Fruit fly (Drosophila melanogaster) whole organism, adult: ENCODE results near the gene Chd64.

Experiments
- CG11617 ChIP-seq: fragments of 200-800 bp; sonication (Bioruptor generic); optimal IDR thresholded peaks from 2 replicates; lab custom pipeline; 2017; ENCODE audit warnings: mild to moderate bottlenecking, missing biosample characterization, missing genetic modification reagents, missing genetic modification characterization
- CG12768 ChIP-seq: fragments of 200-800 bp; sonication (Bioruptor generic); optimal IDR thresholded peaks from 2 replicates; lab custom pipeline; 2017; ENCODE audit warnings: missing biosample characterization, missing genetic modification characterization, mild to moderate bottlenecking, moderate library complexity, missing genetic modification reagents
- CG14711 ChIP-seq: fragments of 200-800 bp; sonication (Bioruptor generic); optimal IDR thresholded peaks from 2 replicates; lab custom pipeline; 2018; ENCODE audit warnings: missing biosample characterization, mild to moderate bottlenecking, missing genetic modification characterization, moderate library complexity
- CG1620 ChIP-seq: fragments of 200-800 bp; sonication (Bioruptor generic); optimal IDR thresholded peaks from 2 replicates; lab custom pipeline; 2016; ENCODE audit warnings: missing biosample characterization, missing genetic modification characterization
- CG33017 ChIP-seq: fragments of 200-800 bp; sonication (Bioruptor generic); optimal IDR thresholded peaks from 2 replicates; lab custom pipeline; 2018; ENCODE audit warnings: missing biosample characterization, mild to moderate bottlenecking, missing genetic modification characterization, moderate library complexity
- CG5204 ChIP-seq: fragments of 200-800 bp; sonication (Bioruptor generic); optimal IDR thresholded peaks from 2 replicates; lab custom pipeline; 2016; ENCODE audit warnings: missing biosample characterization, missing genetic modification characterization
- CG7045 ChIP-seq: fragments of 200-800 bp; sonication (Bioruptor generic); optimal IDR thresholded peaks from 2 replicates; lab custom pipeline; 2017; ENCODE audit warnings: missing biosample characterization, mild to moderate bottlenecking, missing genetic modification characterization
- CG7101 ChIP-seq: fragments of 200-800 bp; sonication (Bioruptor generic); optimal IDR thresholded peaks from 2 replicates; lab custom pipeline; 2018; ENCODE audit warnings: missing biosample characterization, mild to moderate bottlenecking, missing genetic modification characterization, moderate library complexity
- Clk ChIP-seq: fragments of 200-800 bp; sonication (Bioruptor generic); optimal IDR thresholded peaks from 2 replicates; lab custom pipeline; 2017; ENCODE audit warnings: missing biosample characterization, missing genetic modification characterization
- Crg-1 ChIP-seq: fragments of 200-800 bp; sonication (Bioruptor generic); optimal IDR thresholded peaks from 2 replicates; lab custom pipeline; 2016; ENCODE audit warnings: missing biosample characterization, missing genetic modification characterization
- Hr96 ChIP-seq: fragments of 200-800 bp; sonication (Bioruptor generic); optimal IDR thresholded peaks from 2 replicates; lab custom pipeline; 2016; ENCODE audit warnings: missing biosample characterization, missing genetic modification characterization
- Mnt ChIP-seq: fragments of 200-800 bp; sonication (Bioruptor generic); optimal IDR thresholded peaks from 2 replicates; lab custom pipeline; 2016; ENCODE audit warnings: missing biosample characterization, mild to moderate bottlenecking, missing genetic modification characterization
- bab1 ChIP-seq: fragments of 200-800 bp; sonication (Bioruptor generic); optimal IDR thresholded peaks from 3 replicates; lab custom pipeline; 2019; ENCODE audit warnings: missing biosample characterization, mild to moderate bottlenecking, missing genetic modification characterization, moderate library complexity
- cic ChIP-seq: fragments of 200-800 bp; sonication (Bioruptor generic); optimal IDR thresholded peaks from 2 replicates; lab custom pipeline; 2017; ENCODE audit warnings: missing biosample characterization, mild to moderate bottlenecking, missing genetic modification characterization, moderate library complexity
- cnc ChIP-seq, 2 experiments: fragments of >200 bp; optimal IDR thresholded peaks; 2 replicates each; lab custom pipeline; 2017
- kay ChIP-seq: fragments of 200-800 bp; sonication (Bioruptor generic); peaks from one replicate; lab custom pipeline; 2016; ENCODE audit warnings: missing biosample characterization, missing genetic modification characterization, borderline replicate concordance
- ovo ChIP-seq: fragments of 200-800 bp; sonication (Bioruptor generic); optimal IDR thresholded peaks from 2 replicates; lab custom pipeline; 2016; ENCODE audit warnings: missing biosample characterization, missing genetic modification characterization
- pad ChIP-seq: fragments of 200-800 bp; sonication (Bioruptor generic); optimal IDR thresholded peaks from 3 replicates; lab custom pipeline; 2017; ENCODE audit warnings: missing biosample characterization, missing genetic modification characterization, mild to moderate bottlenecking, moderate library complexity, missing genetic modification reagents
- tj ChIP-seq: fragments of 200-800 bp; sonication (Bioruptor generic); optimal IDR thresholded peaks from 3 replicates; lab custom pipeline; 2017; ENCODE audit warnings: missing biosample characterization, mild to moderate bottlenecking, missing genetic modification characterization, moderate library complexity
- toe ChIP-seq: fragments of 200-800 bp; sonication (Bioruptor generic); optimal IDR thresholded peaks from 2 replicates; lab custom pipeline; 2016; ENCODE audit warnings: missing biosample characterization, missing genetic modification characterization

Gene Chd64

dm6 chr3L:4138804-4139521 is 16.8 kb upstream of the Chd64 start, which contains the start of the genes Rop and Ras64B:
Gene Rop (minus strand): TSS chr3L:4138996.
Gene Ras64B (plus strand): TSS chr3L:4139076.
- TF ChIP-seq CG1620, result peak; percentile 54
- TF ChIP-seq CG14711 (tag; lab: Kevin White, UChicago), result peak; percentile 12
- peak; percentile 75 for TF ChIP-seq bab1 (GFP tag; lab: Kevin White, UChicago)
- peak; percentile 36 for TF ChIP-seq Mnt (GFP tag; lab: Kevin White, UChicago)
- TF ChIP-seq CG11617 (GFP tag; lab: Kevin White, UChicago), result peak; percentile 35
- no peak for TF ChIP-seq cnc (optimal IDR thresholded peaks at IDR 0.05; lab: Kevin White, UChicago)
- TF ChIP-seq CG33017 (tag; lab: Kevin White, UChicago), result peak; percentile 24
- no peak for TF ChIP-seq tj (GFP tag; lab: Kevin White, UChicago)
- TF ChIP-seq Hr96 (GFP tag; lab: Kevin White, UChicago), result no peak
- TF ChIP-seq Crg-1, result no peak
- peak; percentile 21 for TF ChIP-seq CG7101 (tag; lab: Kevin White, UChicago)

DNA sequence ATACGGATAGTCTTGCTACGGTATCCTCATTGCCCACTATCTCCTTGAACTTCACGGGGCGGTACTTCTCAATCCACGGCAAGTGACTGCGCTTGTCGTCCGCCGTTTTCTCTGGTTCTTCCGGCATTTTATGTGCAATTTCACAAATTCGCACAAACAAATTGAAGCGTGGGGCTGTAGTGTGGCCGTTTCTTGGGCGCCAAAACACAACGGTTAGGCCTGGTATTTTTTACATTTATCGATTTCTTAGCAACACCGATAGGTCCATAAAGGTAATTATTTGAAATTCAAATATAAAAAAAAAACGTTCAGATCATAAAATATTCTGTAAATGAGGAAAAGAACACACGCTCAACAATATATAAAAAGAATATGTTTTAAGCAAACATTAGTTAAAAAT is 13.7 kb upstream of the Chd64 start, which contains the start of gene RfC4:
Gene RfC4 (minus strand): TSS at position 182 of the 400 bp plus-strand sequence.
- TF ChIP-seq cic (GFP tag; lab: Kevin White, UChicago), result no peak
- TF ChIP-seq Mnt (GFP tag; lab: Kevin White, UChicago), result no peak
- TF ChIP-seq CG1620, result no peak
- TF ChIP-seq Clk, result no peak

DNA sequence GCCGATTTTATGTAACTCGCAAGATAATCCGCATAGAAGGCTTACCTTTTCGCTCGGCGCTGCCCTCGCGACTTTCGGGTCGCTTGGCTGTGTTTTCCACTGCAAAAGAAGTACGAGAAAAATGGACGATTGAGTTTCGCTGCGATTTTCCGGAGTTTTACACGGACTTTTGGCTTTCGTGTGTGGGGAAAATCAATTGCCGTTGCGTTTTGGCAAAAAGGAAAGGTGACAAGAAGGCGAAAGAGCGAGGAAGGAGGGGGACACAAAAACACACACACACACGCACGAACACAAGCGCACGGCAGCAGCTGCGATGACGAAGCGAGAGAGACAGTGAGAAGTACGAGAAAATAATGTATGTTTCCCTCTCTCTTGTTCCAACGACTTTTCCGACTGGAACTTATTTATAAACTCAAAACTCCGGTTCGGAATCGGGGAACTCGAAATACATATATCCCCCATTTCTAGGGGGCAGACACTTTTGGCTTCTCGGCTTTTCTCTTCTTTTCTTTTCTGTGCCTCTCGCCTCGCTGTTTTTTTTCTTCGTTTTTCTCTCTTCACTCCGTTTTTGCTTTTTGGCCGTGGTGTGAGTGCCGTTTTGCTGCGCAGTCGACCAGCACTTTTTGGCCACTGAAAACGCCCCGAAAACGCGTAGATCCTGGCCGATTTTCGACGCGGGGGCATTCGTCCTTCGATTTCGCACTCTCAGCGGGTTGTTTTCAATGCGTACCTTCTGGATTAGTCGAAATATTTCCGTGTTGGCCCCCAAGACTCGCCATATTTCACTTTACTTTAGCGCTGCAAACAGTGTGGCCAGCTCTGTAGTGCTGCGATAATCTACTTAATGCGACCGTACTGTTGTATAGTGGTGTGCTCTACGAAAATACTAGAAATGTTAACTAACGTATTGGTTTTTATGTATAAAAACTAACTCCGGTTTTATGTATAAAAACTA is 11.8 kb upstream of the Chd64 start, which contains the start of gene ens:
Gene ens (minus strand): TSS at position 827 of the 955 bp plus-strand sequence.
- TF ChIP-seq pad (GFP tag; lab: Kevin White, UChicago) (peak; percentile 68), Clk (no peak), kay (GFP tag; lab: Kevin White, UChicago) (no peak), bab1 (GFP tag; lab: Kevin White, UChicago) (peak; percentile 61), CG7101 (tag; lab: Kevin White, UChicago) (peak; percentile 17), tj (GFP tag; lab: Kevin White, UChicago) (peak; percentile 15), cic (GFP tag; lab: Kevin White, UChicago) (peak; percentile 18)

- TF ChIP-seq CG12768 (peak; percentile 22), CG1620 (no peak)
Observed at dm6 chr3L:4132585-4132984, 10.4 kb upstream of the Chd64 start.

DNA sequence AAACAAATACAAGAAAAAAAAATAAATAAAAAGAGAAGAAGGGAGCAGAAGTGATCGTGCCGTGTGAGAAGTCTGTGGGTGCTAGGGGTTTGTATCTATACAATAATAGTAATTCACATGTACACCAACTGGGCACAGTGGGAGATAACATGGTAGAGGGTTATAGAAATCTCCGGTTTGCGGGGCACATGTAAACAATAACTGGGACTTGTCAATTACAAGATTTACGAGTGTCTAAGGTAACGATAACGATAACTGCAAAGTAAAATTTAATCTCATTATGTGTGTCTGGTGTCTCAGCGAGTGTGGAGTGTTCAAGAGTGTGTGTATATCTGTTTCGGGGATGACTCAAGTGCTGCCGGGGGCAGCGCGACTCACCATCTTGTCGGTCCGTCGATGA is 8.6 kb upstream of the Chd64 start:
- TF ChIP-seq Mnt (GFP tag; lab: Kevin White, UChicago), result peak; percentile 54
- TF ChIP-seq cic (GFP tag; lab: Kevin White, UChicago), result peak; percentile 88
- TF ChIP-seq ovo (GFP tag; lab: Kevin White, UChicago), result no peak

DNA sequence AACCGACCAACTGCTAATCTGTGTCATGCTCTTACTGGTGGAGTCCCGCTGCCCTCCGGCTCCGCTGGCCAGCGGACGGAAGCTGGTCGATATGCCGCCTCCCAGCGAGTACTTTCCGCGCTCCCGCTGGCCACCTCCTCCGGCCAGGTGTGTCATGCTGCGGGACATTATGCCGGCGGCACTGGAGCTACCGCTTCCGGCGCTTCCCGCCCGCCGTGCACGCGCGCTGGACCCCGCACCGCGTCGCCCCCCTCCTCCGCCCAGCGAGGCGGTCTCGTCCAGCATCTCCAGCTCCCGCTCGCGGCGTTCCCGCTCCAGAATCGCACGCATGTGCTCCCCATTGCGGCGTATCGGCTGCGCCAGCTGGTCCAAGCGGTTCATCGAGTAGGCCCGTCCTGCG is 6.4 kb upstream of the Chd64 start:
- TF ChIP-seq CG14711 (tag; lab: Kevin White, UChicago) (no peak), CG7101 (tag; lab: Kevin White, UChicago) (no peak), Clk (no peak), cnc (optimal IDR thresholded peaks at IDR 0.05; lab: Kevin White, UChicago) (no peak), ovo (GFP tag; lab: Kevin White, UChicago) (no peak), kay (GFP tag; lab: Kevin White, UChicago) (no peak), Mnt (GFP tag; lab: Kevin White, UChicago) (no peak), Hr96 (GFP tag; lab: Kevin White, UChicago) (no peak), bab1 (GFP tag; lab: Kevin White, UChicago) (no peak), CG12768 (no peak), cic (GFP tag; lab: Kevin White, UChicago) (no peak), CG33017 (tag; lab: Kevin White, UChicago) (no peak), CG1620 (no peak), pad (GFP tag; lab: Kevin White, UChicago) (no peak), toe (GFP tag; lab: Kevin White, UChicago) (no peak), tj (GFP tag; lab: Kevin White, UChicago) (no peak), CG7045 (GFP tag; lab: Kevin White, UChicago) (no peak), CG5204 (no peak), CG11617 (GFP tag; lab: Kevin White, UChicago) (no peak), Crg-1 (no peak)
